Worm (Caenorhabditis elegans) whole organism, L2 larva: ENCODE results near the gene F11D11.12.
"Not testable (repeated sequence)": the region's sequence is repeated elsewhere in the genome, so short reads cannot be mapped to it uniquely, and the experiment has no call there.

ENCODE experiments used
- C34F6.9 ChIP-seq: fragments of 150-350 bp; optimal IDR thresholded peaks from 2 replicates; lab custom pipeline; 2014; ENCODE audit warnings: missing biosample characterization, missing genetic modification characterization
- F13H6.1 ChIP-seq: sonication (generic microtip); optimal IDR thresholded peaks from 2 replicates; lab custom pipeline; 2016; ENCODE audit warnings: missing genetic modification characterization, missing compliant biosample characterization
- R02D3.7 ChIP-seq: fragments of 150-350 bp; optimal IDR thresholded peaks from 2 replicates; lab custom pipeline; 2014; ENCODE audit warnings: missing biosample characterization, missing genetic modification characterization
- alr-1 ChIP-seq: fragments of 150-350 bp; optimal IDR thresholded peaks from 2 replicates; lab custom pipeline; 2014; ENCODE audit warnings: missing biosample characterization, missing genetic modification characterization
- aly-2 ChIP-seq: fragments of 150-350 bp; optimal IDR thresholded peaks from 2 replicates; lab custom pipeline; 2014; ENCODE audit warnings: missing biosample characterization, missing genetic modification characterization
- blmp-1 ChIP-seq: sonication (generic microtip); optimal IDR thresholded peaks from 2 replicates; lab custom pipeline; 2017; ENCODE audit warnings: missing genetic modification characterization, mild to moderate bottlenecking, missing compliant biosample characterization, antibody characterized with exemption, moderate library complexity; ENCODE audit not compliant: insufficient read depth
- ceh-16 ChIP-seq: fragments of 150-350 bp; optimal IDR thresholded peaks from 2 replicates; lab custom pipeline; 2014; ENCODE audit warnings: missing biosample characterization, missing genetic modification characterization
- dmd-4 ChIP-seq: sonication (generic microtip); optimal IDR thresholded peaks from 2 replicates; lab custom pipeline; 2017; ENCODE audit warnings: missing biosample characterization, missing genetic modification characterization
- elt-1 ChIP-seq: fragments of 150-350 bp; optimal IDR thresholded peaks from 2 replicates; lab custom pipeline; 2014; ENCODE audit warnings: missing biosample characterization, missing genetic modification characterization
- fos-1 ChIP-seq: fragments of 150-350 bp; optimal IDR thresholded peaks from 2 replicates; lab custom pipeline; 2014; ENCODE audit warnings: missing biosample characterization, missing genetic modification characterization
- gmeb-1 ChIP-seq: fragments of 150-350 bp; optimal IDR thresholded peaks from 2 replicates; lab custom pipeline; 2014; ENCODE audit warnings: missing biosample characterization, missing genetic modification characterization
- lin-11 ChIP-seq: fragments of 150-350 bp; sonication (generic microtip); optimal IDR thresholded peaks from 2 replicates; lab custom pipeline; 2014; ENCODE audit warnings: missing biosample characterization, missing genetic modification characterization, inconsistent platforms, mixed read lengths
- lin-13 ChIP-seq: fragments of 150-350 bp; optimal IDR thresholded peaks from 2 replicates; lab custom pipeline; 2014; ENCODE audit warnings: missing biosample characterization, missing genetic modification reagents, missing genetic modification characterization
- lin-39 ChIP-seq: fragments of 150-350 bp; optimal IDR thresholded peaks from 2 replicates; lab custom pipeline; 2014; ENCODE audit warnings: missing biosample characterization, missing genetic modification reagents, missing genetic modification characterization
- lsy-2 ChIP-seq, 2 experiments: fragments of 150-350 bp in 1 of 2; sonication (generic microtip) in 1 of 2; optimal IDR thresholded peaks; 2 replicates each; lab custom pipeline; 2014 to 2017; ENCODE audit warnings: missing biosample characterization in 2 of 2, missing genetic modification characterization in 2 of 2
- mbf-1 ChIP-seq: sonication (generic microtip); optimal IDR thresholded peaks from 2 replicates; lab custom pipeline; 2017; ENCODE audit warnings: missing biosample characterization, missing genetic modification characterization
- mdl-1 ChIP-seq, 2 experiments: fragments of 150-350 bp in 1 of 2; sonication (generic microtip) in 1 of 2; optimal IDR thresholded peaks; 2 replicates each; lab custom pipeline; 2017; ENCODE audit warnings: missing biosample characterization in 2 of 2, missing genetic modification characterization in 2 of 2
- nhr-10 ChIP-seq: sonication (generic microtip); optimal IDR thresholded peaks from 2 replicates; lab custom pipeline; 2017; ENCODE audit warnings: missing biosample characterization, missing genetic modification characterization
- nhr-12 ChIP-seq: fragments of 150-350 bp; optimal IDR thresholded peaks from 2 replicates; lab custom pipeline; 2014; ENCODE audit warnings: missing biosample characterization, missing genetic modification characterization
- nhr-129 ChIP-seq: fragments of 150-350 bp; optimal IDR thresholded peaks from 2 replicates; lab custom pipeline; 2014; ENCODE audit warnings: missing biosample characterization, missing genetic modification characterization
- nhr-21 ChIP-seq: fragments of 150-350 bp; optimal IDR thresholded peaks from 2 replicates; lab custom pipeline; 2014; ENCODE audit warnings: missing biosample characterization, missing genetic modification characterization
- nhr-25 ChIP-seq: fragments of 150-350 bp; sonication (generic microtip); optimal IDR thresholded peaks from 3 replicates; lab custom pipeline; 2014; ENCODE audit warnings: missing biosample characterization, missing genetic modification characterization
- nhr-77 ChIP-seq: fragments of 150-350 bp; optimal IDR thresholded peaks from 2 replicates; lab custom pipeline; 2014; ENCODE audit warnings: missing biosample characterization, missing genetic modification characterization
- peb-1 ChIP-seq: fragments of 150-350 bp; optimal IDR thresholded peaks from 2 replicates; lab custom pipeline; 2014; ENCODE audit warnings: missing biosample characterization, missing genetic modification characterization
- skn-1 ChIP-seq: sonication (generic microtip); optimal IDR thresholded peaks from 2 replicates; lab custom pipeline; 2017; ENCODE audit warnings: missing biosample characterization, missing genetic modification characterization
- sma-9 ChIP-seq, 2 experiments: fragments of 150-350 bp in 1 of 2; sonication (generic microtip) in 1 of 2; optimal IDR thresholded peaks; 2 replicates each; lab custom pipeline; 2014 to 2016; ENCODE audit warnings: missing genetic modification characterization in 2 of 2, mild to moderate bottlenecking in 1 of 2, missing biosample characterization in 1 of 2, missing compliant biosample characterization in 1 of 2, missing genetic modification reagents in 1 of 2, moderate library complexity in 1 of 2
- snpc-4 ChIP-seq: fragments of 150-350 bp; optimal IDR thresholded peaks from 2 replicates; lab custom pipeline; 2014; ENCODE audit warnings: missing biosample characterization, missing genetic modification characterization
- unc-39 ChIP-seq: fragments of 150-350 bp; optimal IDR thresholded peaks from 2 replicates; lab custom pipeline; 2014; ENCODE audit warnings: missing biosample characterization, missing genetic modification characterization
- unc-55 ChIP-seq: fragments of 150-350 bp; sonication (generic microtip); optimal IDR thresholded peaks from 3 replicates; lab custom pipeline; 2014; ENCODE audit warnings: missing biosample characterization, missing genetic modification reagents, missing genetic modification characterization
- zag-1 ChIP-seq: fragments of 150-350 bp; optimal IDR thresholded peaks from 2 replicates; lab custom pipeline; 2014; ENCODE audit warnings: missing biosample characterization, missing genetic modification characterization
- ztf-1 ChIP-seq: fragments of 200-800 bp; sonication (Bioruptor generic); conservative IDR thresholded peaks from 2 replicates; pipeline ENCODE4 v1.3.6; 2022; ENCODE audit warnings: missing genetic modification characterization, missing compliant biosample characterization

F11D11.12 gene

DNA sequence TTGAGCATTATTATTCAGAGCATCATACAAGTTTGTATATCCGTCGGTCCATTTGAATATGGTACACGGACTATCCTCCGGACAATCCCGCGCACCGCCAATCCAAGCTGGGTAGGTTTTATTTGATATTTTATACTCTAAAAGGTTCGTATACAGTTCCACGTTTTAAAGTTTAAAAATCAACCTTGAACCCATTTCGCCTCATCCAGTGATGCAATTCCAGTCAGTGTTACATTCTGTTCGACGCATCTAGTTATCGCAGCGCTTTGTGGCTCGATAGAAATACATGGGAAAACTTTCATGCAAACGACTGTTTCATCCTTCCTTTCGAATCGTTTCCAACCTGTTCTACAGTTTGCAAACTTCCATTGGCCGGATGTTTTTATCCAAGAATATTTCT lies 19.4 kb upstream of the F11D11.12 start:
- TF ChIP-seq nhr-12 (tag; lab: Kevin White, UChicago) (no peak), lin-13 (GFP tag; lab: Kevin White, UChicago) (no peak)

DNA sequence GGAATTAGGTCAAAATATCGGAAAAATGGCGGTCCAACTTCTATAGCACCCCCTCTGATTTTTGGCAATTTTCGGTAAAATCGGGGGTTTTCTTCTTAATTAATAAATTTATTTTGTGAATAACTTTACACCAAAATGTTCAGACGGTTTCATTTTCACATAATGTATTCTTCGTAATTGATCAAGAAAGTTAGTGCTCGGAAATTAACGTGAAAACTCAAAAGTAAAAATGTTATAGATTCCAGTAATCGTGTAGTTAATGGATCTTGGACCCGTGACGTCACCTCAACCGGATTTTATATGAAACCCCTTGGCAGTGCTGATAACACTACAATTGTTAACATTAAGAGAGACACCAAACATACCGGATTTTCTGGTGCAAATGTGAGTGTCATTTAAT lies 11.6 kb upstream of the F11D11.12 start, which contains the start of gene F11D11.22:
TSS of gene F11D11.22 (plus strand) at position 301 of the 400 bp plus-strand sequence.
- not testable (repeated sequence) for TF ChIP-seq elt-1 (tag; lab: Kevin White, UChicago); unc-55; R02D3.7

DNA sequence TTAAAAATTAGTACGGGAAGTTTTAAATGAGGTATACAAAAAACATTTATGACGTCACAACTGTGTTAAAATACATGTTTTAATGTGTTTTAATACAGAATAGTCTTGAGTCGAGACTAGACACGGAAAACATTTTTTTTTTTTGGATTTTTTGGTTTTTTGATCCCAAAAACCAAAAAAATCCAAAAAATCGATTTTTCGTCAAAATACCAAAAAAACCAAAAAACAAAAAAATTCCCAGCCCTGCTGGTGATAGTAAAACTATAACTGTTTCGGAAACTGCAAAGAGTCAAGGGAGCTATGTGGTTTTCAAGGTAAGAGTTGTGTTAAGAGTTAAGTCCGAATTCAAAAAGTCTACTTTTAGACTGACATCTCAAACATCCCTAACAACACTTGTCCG lies 10.6 kb upstream of the F11D11.12 start, which contains the start of gene F11D11.4:
TSS of gene F11D11.4 (plus strand) at position 301 of the 400 bp plus-strand sequence.
- TF ChIP-seq F13H6.1, result no peak
- TF ChIP-seq sma-9 (GFP tag; optimal IDR thresholded peaks at IDR 0.05; lab: Kevin White, UChicago), result no peak
- no peak for TF ChIP-seq sma-9 (tag; optimal IDR thresholded peaks at IDR 0.05; lab: Kevin White, UChicago)
- no peak for TF ChIP-seq elt-1 (tag; lab: Kevin White, UChicago)
- no peak for TF ChIP-seq dmd-4
- no peak for TF ChIP-seq nhr-129
- no peak for TF ChIP-seq lin-13 (GFP tag; lab: Kevin White, UChicago)
- TF ChIP-seq R02D3.7, result no peak
- no peak for TF ChIP-seq aly-2
- no peak for TF ChIP-seq snpc-4 (tag; lab: Kevin White, UChicago)
- no peak for TF ChIP-seq alr-1
- no peak for TF ChIP-seq lsy-2 (tag; optimal IDR thresholded peaks at IDR 0.05; lab: Kevin White, UChicago)

DNA sequence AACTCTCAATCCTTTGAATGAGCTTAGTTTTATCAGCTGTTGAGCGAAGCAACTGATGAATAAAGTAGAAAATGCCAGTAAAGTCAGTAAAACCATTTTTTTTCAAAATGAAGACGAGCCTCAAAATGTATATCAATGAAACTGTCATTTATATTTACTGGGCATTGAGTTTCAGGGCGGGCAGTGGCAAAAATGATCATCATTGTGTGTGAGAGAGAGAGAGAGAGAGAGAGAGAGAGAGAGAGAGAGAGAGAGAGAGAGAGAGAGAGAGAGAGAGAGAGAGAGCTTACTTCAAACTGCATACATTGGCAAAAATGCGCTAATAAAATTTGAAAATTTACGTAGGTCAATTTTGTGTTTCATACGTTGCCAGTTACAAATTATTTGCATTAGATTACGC lies 9.7 kb upstream of the F11D11.12 start, which contains the start of gene F11D11.3:
TSS of gene F11D11.3 (minus strand) at position 101 of the 400 bp plus-strand sequence.
- TF ChIP-seq unc-39 (tag; lab: Kevin White, UChicago) (no peak), ceh-16 (tag; lab: Kevin White, UChicago) (no peak), nhr-129 (no peak), ztf-1 (GFP tag; lab: Robert Waterston, UW) (no peak), C34F6.9 (tag; lab: Kevin White, UChicago) (no peak), blmp-1 (tag; lab: Kevin White, UChicago) (no peak), nhr-77 (no peak), mbf-1 (tag; lab: Kevin White, UChicago) (no peak), fos-1 (tag; lab: Kevin White, UChicago) (no peak), dmd-4 (no peak), peb-1 (no peak), R02D3.7 (no peak), zag-1 (no peak), lsy-2 (tag; optimal IDR thresholded peaks at IDR 0.05; lab: Kevin White, UChicago) (no peak), lin-11 (tag; lab: Kevin White, UChicago) (no peak), nhr-12 (tag; lab: Kevin White, UChicago) (no peak), lin-13 (GFP tag; lab: Kevin White, UChicago) (no peak), nhr-10 (no peak)
- TF ChIP-seq, all 48 proteins: peak for 0

DNA sequence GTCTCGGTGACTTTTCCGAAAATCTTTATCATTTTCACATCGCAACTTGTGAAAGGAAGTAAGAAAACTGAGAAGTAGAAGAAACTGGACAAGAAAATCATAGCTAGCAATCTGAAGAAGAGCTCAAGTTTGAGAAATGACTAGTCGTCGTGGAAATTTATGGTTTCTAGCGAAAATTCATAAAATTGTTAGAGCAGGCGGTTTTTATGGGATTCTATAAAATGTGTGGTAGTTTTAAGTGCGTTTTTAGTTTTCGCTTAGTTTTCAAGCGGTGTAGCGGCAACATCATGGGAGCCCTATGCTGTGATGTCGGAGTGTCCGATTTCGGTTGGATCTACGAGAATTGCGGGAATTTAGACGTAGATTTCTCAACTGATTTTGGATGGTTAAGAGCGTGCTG lies 3.8 kb upstream of the F11D11.12 start, which contains the start of gene clec-254:
TSS of gene clec-254 (minus strand) at position 101 of the 400 bp plus-strand sequence.
- not testable (repeated sequence) for TF ChIP-seq ztf-1 (GFP tag; lab: Robert Waterston, UW); nhr-21 (tag; lab: Kevin White, UChicago); nhr-10

DNA sequence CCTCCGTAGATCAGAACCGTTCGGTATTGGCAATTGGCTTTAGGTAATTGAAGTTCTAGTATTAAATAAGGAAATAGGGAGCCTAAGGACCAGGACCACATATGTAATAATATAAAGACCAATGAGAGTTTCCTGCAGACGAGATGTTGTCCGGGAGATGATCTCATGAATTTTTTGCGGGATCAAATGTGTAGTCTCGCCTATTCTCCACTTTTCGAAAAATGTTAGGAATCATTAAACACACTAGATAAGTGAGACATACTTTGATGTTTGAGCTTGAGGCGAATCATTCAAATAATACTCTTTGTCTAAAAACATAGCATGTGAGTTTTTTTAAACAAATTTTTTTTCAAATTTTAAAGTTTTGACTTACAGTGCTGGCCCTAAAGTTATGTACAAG lies 2.6 kb upstream of the F11D11.12 start, which contains the start of gene F11D11.6:
TSS of gene F11D11.6 (minus strand) at position 101 of the 400 bp plus-strand sequence.
- no peak for TF ChIP-seq aly-2
- TF ChIP-seq gmeb-1 (tag; lab: Kevin White, UChicago), result no peak
- no peak for TF ChIP-seq unc-39 (tag; lab: Kevin White, UChicago)
- no peak for TF ChIP-seq ceh-16 (tag; lab: Kevin White, UChicago)
- no peak for TF ChIP-seq nhr-12 (tag; lab: Kevin White, UChicago)
- no peak for TF ChIP-seq skn-1 (tag; lab: Kevin White, UChicago)
- no peak for TF ChIP-seq nhr-25 (tag; lab: Kevin White, UChicago)
- TF ChIP-seq zag-1, result no peak
- no peak for TF ChIP-seq ztf-1 (GFP tag; lab: Robert Waterston, UW)
- TF ChIP-seq sma-9 (GFP tag; optimal IDR thresholded peaks at IDR 0.05; lab: Kevin White, UChicago), result no peak
- TF ChIP-seq sma-9 (tag; optimal IDR thresholded peaks at IDR 0.05; lab: Kevin White, UChicago), result no peak
- no peak for TF ChIP-seq lin-39 (tag; lab: Kevin White, UChicago)
- no peak for TF ChIP-seq elt-1 (tag; lab: Kevin White, UChicago)
- no peak for TF ChIP-seq blmp-1 (tag; lab: Kevin White, UChicago)
- no peak for TF ChIP-seq lsy-2 (tag; optimal IDR thresholded peaks at IDR 0.05; lab: Kevin White, UChicago)
- TF ChIP-seq mdl-1 (tag; optimal IDR thresholded peaks at IDR 0.05; lab: Kevin White, UChicago), result no peak
